Worm (Caenorhabditis elegans) whole organism, L4 larva: ENCODE results near the gene ZK688.9.

Experiments used
- F10B5.3 ChIP-seq: sonication (generic microtip); optimal IDR thresholded peaks from 2 replicates; lab custom pipeline; 2016; ENCODE audit warnings: mild to moderate bottlenecking, missing genetic modification characterization, missing compliant biosample characterization
- F37D6.2 ChIP-seq: sonication (generic microtip); optimal IDR thresholded peaks from 2 replicates; lab custom pipeline; 2016; ENCODE audit warnings: mild to moderate bottlenecking, missing genetic modification characterization, missing compliant biosample characterization
- F44E2.7 ChIP-seq: fragments of 200-800 bp; sonication (Bioruptor generic); IDR thresholded peaks from 2 replicates; pipeline ENCODE4 v2.1.2; 2022; ENCODE audit warnings: missing genetic modification characterization, missing compliant biosample characterization
- T26A8.4 ChIP-seq: fragments of 200-800 bp; sonication (Bioruptor generic); IDR thresholded peaks from 2 replicates; pipeline ENCODE4 v1.3.6; 2022; ENCODE audit warnings: missing genetic modification characterization, missing compliant biosample characterization
- Y105C5A.15 ChIP-seq: fragments of 200-800 bp; sonication (Bioruptor generic); IDR thresholded peaks from 2 replicates; pipeline ENCODE4 v1.3.6; 2022; ENCODE audit warnings: missing genetic modification characterization, missing compliant biosample characterization
- Y48G9A.11 ChIP-seq: fragments of 200-800 bp; sonication (Bioruptor generic); IDR thresholded peaks from 2 replicates; pipeline ENCODE4 v1.3.6; 2022; ENCODE audit warnings: missing genetic modification reagents, missing genetic modification characterization, missing compliant biosample characterization
- Y75B8A.6 ChIP-seq: fragments of 200-800 bp; sonication (Bioruptor generic); IDR thresholded peaks from 2 replicates; pipeline ENCODE4 v1.3.6; 2022; ENCODE audit warnings: missing genetic modification reagents, missing genetic modification characterization, missing compliant biosample characterization
- ZK546.5 ChIP-seq, 2 experiments: sonication (generic microtip); optimal IDR thresholded peaks; 2 replicates each; lab custom pipeline; 2017; ENCODE audit warnings: missing biosample characterization in 2 of 2, missing genetic modification characterization in 2 of 2
- aly-2 ChIP-seq: sonication (generic microtip); optimal IDR thresholded peaks from 2 replicates; lab custom pipeline; 2018; ENCODE audit warnings: missing biosample characterization, missing genetic modification characterization
- ama-1 ChIP-seq: fragments of 150-350 bp; optimal IDR thresholded peaks from 2 replicates; lab custom pipeline; 2014; ENCODE audit warnings: inconsistent platforms, mixed read lengths
- ceh-20 ChIP-seq: fragments of 200-800 bp; sonication (Bioruptor generic); IDR thresholded peaks from 2 replicates; pipeline ENCODE4 v1.3.6; 2022; ENCODE audit warnings: missing genetic modification reagents, missing genetic modification characterization, missing compliant biosample characterization
- ceh-32 ChIP-seq: sonication (generic microtip); optimal IDR thresholded peaks from 2 replicates; lab custom pipeline; 2016; ENCODE audit warnings: mild to moderate bottlenecking, missing genetic modification characterization, missing compliant biosample characterization; ENCODE audit not compliant: poor library complexity
- ctbp-1 ChIP-seq: fragments of 200-800 bp; sonication (Bioruptor generic); IDR thresholded peaks from 2 replicates; pipeline ENCODE4 v1.3.6; 2022; ENCODE audit warnings: missing genetic modification reagents, missing genetic modification characterization, missing compliant biosample characterization
- daf-12 ChIP-seq: fragments of 150-350 bp; optimal IDR thresholded peaks from 2 replicates; lab custom pipeline; 2014; ENCODE audit warnings: missing biosample characterization, missing genetic modification reagents, missing genetic modification characterization
- daf-19 ChIP-seq: fragments of 200-800 bp; sonication (Bioruptor generic); conservative IDR thresholded peaks from 2 replicates; pipeline ENCODE4 v1.3.6; 2022; ENCODE audit warnings: missing genetic modification characterization, missing compliant biosample characterization
- dmd-6 ChIP-seq: fragments of 200-800 bp; sonication (Bioruptor generic); IDR thresholded peaks from 2 replicates; pipeline ENCODE4 v1.3.6; 2022; ENCODE audit warnings: missing genetic modification reagents, missing genetic modification characterization, missing compliant biosample characterization
- dpl-1 ChIP-seq: fragments of 150-350 bp; optimal IDR thresholded peaks from 2 replicates; lab custom pipeline; 2014; ENCODE audit warnings: missing biosample characterization, missing genetic modification reagents, missing genetic modification characterization
- dve-1 ChIP-seq: sonication (generic microtip); optimal IDR thresholded peaks from 2 replicates; lab custom pipeline; 2017; ENCODE audit warnings: antibody characterized with exemption, mild to moderate bottlenecking, missing genetic modification characterization, missing compliant biosample characterization; ENCODE audit not compliant: insufficient read depth
- egl-43 ChIP-seq: fragments of 200-800 bp; sonication (Bioruptor generic); IDR thresholded peaks from 2 replicates; pipeline ENCODE4 v1.3.6; 2022; ENCODE audit warnings: missing genetic modification reagents, missing genetic modification characterization, missing compliant biosample characterization
- hif-1 ChIP-seq, 2 experiments: sonication (generic microtip); optimal IDR thresholded peaks; 2 replicates each; lab custom pipeline; 2016 to 2017; ENCODE audit warnings: missing compliant biosample characterization in 2 of 2, missing genetic modification characterization in 2 of 2, missing genetic modification reagents in 2 of 2, missing genotype in 2 of 2, mild to moderate bottlenecking in 1 of 2
- hlh-30 ChIP-seq: sonication (generic microtip); optimal IDR thresholded peaks from 2 replicates; lab custom pipeline; 2017; ENCODE audit warnings: antibody characterized with exemption, mild to moderate bottlenecking, missing genetic modification characterization, missing compliant biosample characterization; ENCODE audit not compliant: insufficient read depth
- hmg-1.1 ChIP-seq: fragments of 200-800 bp; sonication (Bioruptor generic); IDR thresholded peaks from 2 replicates; pipeline ENCODE4 v1.3.6; 2022; ENCODE audit warnings: missing genetic modification reagents, missing genetic modification characterization, missing compliant biosample characterization
- jun-1 ChIP-seq: fragments of 150-350 bp; optimal IDR thresholded peaks from 2 replicates; lab custom pipeline; 2014; ENCODE audit warnings: missing biosample characterization, missing genetic modification reagents, missing genetic modification characterization
- lim-7 ChIP-seq: fragments of 200-800 bp; sonication (Bioruptor generic); IDR thresholded peaks from 2 replicates; pipeline ENCODE4 v1.3.6; 2022; ENCODE audit warnings: missing genetic modification characterization, missing compliant biosample characterization
- lin-1 ChIP-seq: fragments of 200-800 bp; sonication (Bioruptor generic); IDR thresholded peaks from 2 replicates; pipeline ENCODE4 v1.3.6; 2022; ENCODE audit warnings: missing genetic modification reagents, missing genetic modification characterization, missing compliant biosample characterization
- lin-13 ChIP-seq: fragments of 150-350 bp; optimal IDR thresholded peaks from 2 replicates; lab custom pipeline; 2014; ENCODE audit warnings: missing biosample characterization, missing genetic modification reagents, missing genetic modification characterization
- lin-29 ChIP-seq: fragments of 200-800 bp; sonication (Bioruptor generic); IDR thresholded peaks from 2 replicates; pipeline ENCODE4 v1.3.6; 2022; ENCODE audit warnings: missing genetic modification reagents, missing genetic modification characterization, missing compliant biosample characterization
- mdl-1 ChIP-seq, 2 experiments: fragments of 150-350 bp in 1 of 2; sonication (generic microtip) in 1 of 2; optimal IDR thresholded peaks; 2 replicates each; lab custom pipeline; 2014 to 2017; ENCODE audit warnings: missing biosample characterization in 2 of 2, missing genetic modification characterization in 2 of 2
- mdt-29 ChIP-seq: fragments of 200-800 bp; sonication (Bioruptor generic); IDR thresholded peaks from 2 replicates; pipeline ENCODE4 v1.3.6; 2022; ENCODE audit warnings: missing genetic modification reagents, missing genetic modification characterization, missing compliant biosample characterization
- mxl-2 ChIP-seq: fragments of 200-800 bp; sonication (Bioruptor generic); conservative IDR thresholded peaks from 2 replicates; pipeline ENCODE4 v1.3.6; 2022; ENCODE audit warnings: missing genetic modification reagents, missing genetic modification characterization, missing compliant biosample characterization
- nhr-102 ChIP-seq: sonication (generic microtip); optimal IDR thresholded peaks from 2 replicates; lab custom pipeline; 2016; ENCODE audit warnings: mild to moderate bottlenecking, missing genetic modification characterization, moderate library complexity, missing compliant biosample characterization
- nhr-11 ChIP-seq: fragments of 150-350 bp; optimal IDR thresholded peaks from 2 replicates; lab custom pipeline; 2014; ENCODE audit warnings: missing biosample characterization, missing genetic modification characterization
- nhr-237 ChIP-seq: sonication (generic microtip); optimal IDR thresholded peaks from 2 replicates; lab custom pipeline; 2017; ENCODE audit warnings: missing biosample characterization, missing genetic modification characterization
- nhr-28 ChIP-seq: fragments of 150-350 bp; optimal IDR thresholded peaks from 2 replicates; lab custom pipeline; 2014; ENCODE audit warnings: missing biosample characterization, missing genetic modification characterization
- nhr-41 ChIP-seq: fragments of 200-800 bp; sonication (Bioruptor generic); IDR thresholded peaks from 2 replicates; pipeline ENCODE4 v1.3.6; 2022; ENCODE audit warnings: missing genetic modification reagents, missing genetic modification characterization, missing compliant biosample characterization
- nhr-42 ChIP-seq: fragments of 200-800 bp; sonication (Bioruptor generic); IDR thresholded peaks from 2 replicates; pipeline ENCODE4 v1.3.6; 2022; ENCODE audit warnings: missing genetic modification characterization, missing compliant biosample characterization
- nhr-6 ChIP-seq: fragments of 150-350 bp; optimal IDR thresholded peaks from 2 replicates; lab custom pipeline; 2014; ENCODE audit warnings: missing biosample characterization, missing genetic modification characterization
- nhr-76 ChIP-seq: fragments of 150-350 bp; optimal IDR thresholded peaks from 2 replicates; lab custom pipeline; 2014; ENCODE audit warnings: missing biosample characterization, missing genetic modification characterization
- pqm-1 ChIP-seq: sonication (generic microtip); optimal IDR thresholded peaks from 2 replicates; lab custom pipeline; 2017; ENCODE audit warnings: missing biosample characterization, missing genetic modification characterization
- rbr-2 ChIP-seq: sonication (generic microtip); optimal IDR thresholded peaks from 2 replicates; lab custom pipeline; 2016; ENCODE audit warnings: missing genotype, missing genetic modification characterization, missing compliant biosample characterization
- set-16 ChIP-seq: fragments of 200-800 bp; sonication (Bioruptor generic); IDR thresholded peaks from 2 replicates; pipeline ENCODE4 v1.3.6; 2022; ENCODE audit warnings: missing genetic modification reagents, missing genetic modification characterization, missing compliant biosample characterization
- snpc-1.2 ChIP-seq: fragments of 200-800 bp; sonication (Bioruptor generic); IDR thresholded peaks from 2 replicates; pipeline ENCODE4 v1.3.6; 2022; ENCODE audit warnings: missing genetic modification reagents, missing genetic modification characterization, missing compliant biosample characterization
- snpc-4 ChIP-seq: fragments of 150-350 bp; optimal IDR thresholded peaks from 2 replicates; lab custom pipeline; 2014; ENCODE audit warnings: missing biosample characterization, missing genetic modification characterization
- spr-1 ChIP-seq: sonication (generic microtip); optimal IDR thresholded peaks from 2 replicates; lab custom pipeline; 2016; ENCODE audit warnings: mild to moderate bottlenecking, missing genetic modification characterization, missing compliant biosample characterization
- spr-3 ChIP-seq: fragments of 200-800 bp; sonication (Bioruptor generic); optimal IDR thresholded peaks from 2 replicates; lab custom pipeline; 2018; ENCODE audit warnings: mild to moderate bottlenecking, missing genetic modification characterization, missing compliant biosample characterization
- tag-97 ChIP-seq: fragments of 200-800 bp; sonication (Bioruptor generic); IDR thresholded peaks from 2 replicates; pipeline ENCODE4 v1.3.6; 2022; ENCODE audit warnings: missing genetic modification characterization, missing compliant biosample characterization
- unc-130 ChIP-seq: sonication (generic microtip); optimal IDR thresholded peaks from 2 replicates; lab custom pipeline; 2016; ENCODE audit warnings: missing genetic modification reagents, missing genetic modification characterization, missing compliant biosample characterization
- unc-39 ChIP-seq: sonication (generic microtip); optimal IDR thresholded peaks from 2 replicates; lab custom pipeline; 2017; ENCODE audit warnings: missing biosample characterization, missing genetic modification characterization
- zip-2 ChIP-seq: fragments of 150-350 bp; optimal IDR thresholded peaks from 2 replicates; lab custom pipeline; 2014; ENCODE audit warnings: missing biosample characterization, missing genetic modification characterization
- ztf-11 ChIP-seq: fragments of 150-350 bp; optimal IDR thresholded peaks from 2 replicates; lab custom pipeline; 2014; ENCODE audit warnings: missing biosample characterization, missing genetic modification characterization
- ztf-7 ChIP-seq: fragments of 150-350 bp; optimal IDR thresholded peaks from 2 replicates; lab custom pipeline; 2014; ENCODE audit warnings: missing biosample characterization, missing genetic modification characterization

The ZK688.9 gene

ce11 chrIII:7854494-7855184 lies 28.2 kb downstream of the ZK688.9 start, which contains the start of gene rpl-35 (continued):
- TF ChIP-seq lim-7 (GFP tag; lab: Robert Waterston, UW) (peak; percentile 86), nhr-41 (GFP tag; lab: Robert Waterston, UW) (peak; percentile 99), nhr-237 (peak; percentile 85), F10B5.3 (tag; lab: Kevin White, UChicago) (peak; percentile 93), rbr-2 (tag; lab: Kevin White, UChicago) (peak; percentile 99), mxl-2 (GFP tag; lab: Robert Waterston, UW) (peak; percentile 89), dmd-6 (GFP tag; lab: Robert Waterston, UW) (peak; percentile 100), snpc-4 (peak; percentile 55), ctbp-1 (peak; percentile 99), ztf-7 (tag; lab: Kevin White, UChicago) (peak; percentile 93), nhr-76 (peak; percentile 86), spr-3 (peak; percentile 97), Y48G9A.11 (GFP tag; lab: Robert Waterston, UW) (peak; percentile 98), aly-2 (peak; percentile 95), F37D6.2 (peak; percentile 97), Y75B8A.6 (GFP tag; lab: Robert Waterston, UW) (peak; percentile 96), nhr-28 (tag; lab: Kevin White, UChicago) (peak; percentile 99), spr-1 (tag; lab: Kevin White, UChicago) (peak; percentile 98), pqm-1 (peak; percentile 87), Y105C5A.15 (peak; percentile 95), nhr-11 (peak; percentile 99), ceh-32 (tag; lab: Kevin White, UChicago) (peak; percentile 83), ZK546.5 (tag; optimal IDR thresholded peaks at IDR 0.05; lab: Kevin White, UChicago) (peak in 1 of 2 experiments; percentile 91), nhr-42 (peak; percentile 99), F44E2.7 (peak; percentile 96), mdt-29 (GFP tag; lab: Robert Waterston, UW) (peak; percentile 98), tag-97 (GFP tag; lab: Robert Waterston, UW) (peak; percentile 93; the same call in 1 of the 2 replicates), dpl-1 (GFP tag; lab: Kevin White, UChicago) (peak; percentile 100), ztf-11 (tag; lab: Kevin White, UChicago) (peak; percentile 73), lin-13 (peak; percentile 99), daf-12 (tag; lab: Kevin White, UChicago) (no peak), hif-1 (tag; optimal IDR thresholded peaks at IDR 0.05; lab: Kevin White, UChicago) (peak; percentile 92 to 96), set-16 (GFP tag; lab: Robert Waterston, UW) (no peak; the same call in 1 of the 2 replicates), ama-1 (lab: Kevin White, UChicago) (peak; percentile 93), zip-2 (tag; lab: Kevin White, UChicago) (peak; percentile 93), lin-1 (GFP tag; lab: Robert Waterston, UW) (peak; percentile 99), unc-130 (peak; percentile 99), nhr-6 (tag; lab: Kevin White, UChicago) (peak; percentile 99), mdl-1 (tag; optimal IDR thresholded peaks at IDR 0.05; lab: Kevin White, UChicago) (peak; percentile 40 to 95), lin-29 (peak; percentile 99), egl-43 (GFP tag; lab: Robert Waterston, UW) (peak; percentile 99), T26A8.4 (peak; percentile 99), hmg-1.1 (GFP tag; lab: Robert Waterston, UW) (peak; percentile 99), daf-19 (peak; percentile 99), snpc-1.2 (GFP tag; lab: Robert Waterston, UW) (peak; percentile 96), dve-1 (tag; lab: Kevin White, UChicago) (peak; percentile 100), jun-1 (tag; lab: Kevin White, UChicago) (peak; percentile 97), nhr-102 (tag; lab: Kevin White, UChicago) (peak; percentile 99), unc-39 (tag; lab: Kevin White, UChicago) (no peak), ceh-20 (peak; percentile 99), hlh-30 (tag; lab: Kevin White, UChicago) (peak; percentile 97)
